Fruit fly (Drosophila melanogaster): ENCODE data around the gene Set8.
A peak's percentile ranks its signal among the peaks of the same experiment; 100 is the strongest.

Set8 gene

DNA sequence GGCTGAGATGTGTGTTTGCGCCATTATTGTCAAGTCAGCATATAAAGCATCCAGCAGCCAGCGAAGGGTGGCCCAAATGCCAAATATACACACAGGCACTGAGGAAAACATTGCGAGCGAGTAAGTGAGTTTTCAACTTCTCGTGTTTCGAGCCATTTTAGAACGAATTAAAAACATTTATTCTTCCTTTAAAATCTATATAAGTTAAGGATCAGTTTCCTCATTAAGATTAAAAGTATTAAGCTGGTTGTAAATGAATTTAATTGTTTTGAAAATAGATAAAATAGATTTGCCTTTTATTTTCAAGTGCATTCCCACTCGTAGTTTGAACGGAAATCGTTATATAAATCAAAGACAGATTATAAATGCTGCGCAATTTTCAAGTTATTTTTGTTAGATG, 35.6 kb downstream of the Set8 start (continued):
- TF ChIP-seq CG1233 (GFP tag; optimal IDR thresholded peaks at IDR 0.05) (no peak), CG17829 (tag; optimal IDR thresholded peaks at IDR 0.05) (peak; percentile 8), Hey (tag; optimal IDR thresholded peaks at IDR 0.05) (no peak), NK7.1 (GFP tag; optimal IDR thresholded peaks at IDR 0.05) (peak; percentile 23), CG17328 (GFP tag; IDR thresholded peaks at IDR 0.05) (0 out of 2 replicates have a peak, but pooled peaks have one; percentile 9), CG8924 (tag; optimal IDR thresholded peaks at IDR 0.05) (peak; percentile 42), Eip74EF (GFP tag; optimal IDR thresholded peaks at IDR 0.05) (peak in 1 of 2 experiments; percentile 16), B-H1 (GFP tag; IDR thresholded peaks at IDR 0.05) (no peak), stc (GFP tag; IDR thresholded peaks at IDR 0.05) (0 out of 2 replicates have a peak, but pooled peaks have one; percentile 10), Aef1 (GFP tag; IDR thresholded peaks at IDR 0.05) (no peak), Dad (GFP tag; optimal IDR thresholded peaks at IDR 0.05) (no peak), dysf (GFP tag; IDR thresholded peaks at IDR 0.05) (0 out of 3 replicates have a peak, but pooled peaks have one; percentile 20), oc (tag; optimal IDR thresholded peaks at IDR 0.05) (peak; percentile 4), Sox100B (GFP tag; optimal IDR thresholded peaks at IDR 0.05) (peak; percentile 27), CG6813 (GFP tag; optimal IDR thresholded peaks at IDR 0.05) (no peak), Fer1 (GFP tag; optimal IDR thresholded peaks at IDR 0.05) (peak; percentile 57), Pdp1 (GFP tag; optimal IDR thresholded peaks at IDR 0.05) (peak in 1 of 2 experiments; percentile 49), slbo (GFP tag; IDR thresholded peaks at IDR 0.05) (peak; percentile 17; the same call in 1 of the 2 replicates), lbe (GFP tag; optimal IDR thresholded peaks at IDR 0.05) (no peak), D19A (tag; optimal IDR thresholded peaks at IDR 0.05) (peak; percentile 28), gem (tag; optimal IDR thresholded peaks at IDR 0.05) (peak; percentile 60), hth (optimal IDR thresholded peaks at IDR 0.05) (no peak), Atf6 (GFP tag; IDR thresholded peaks at IDR 0.05) (peak; percentile 20; the same call in 1 of the 2 replicates), esg (GFP tag; conservative IDR thresholded peaks at IDR 0.05) (0 out of 2 replicates have a peak, but pooled peaks have one; percentile 29), CG7556 (GFP tag; optimal IDR thresholded peaks at IDR 0.05) (peak; percentile 62), CG30431 (GFP tag; optimal IDR thresholded peaks at IDR 0.05) (no peak), CG6254 (GFP tag; optimal IDR thresholded peaks at IDR 0.05) (no peak), odd (GFP tag; optimal IDR thresholded peaks at IDR 0.05) (peak; percentile 30), CG6765 (GFP tag; optimal IDR thresholded peaks at IDR 0.05) (peak; percentile 21), Blimp-1 (GFP tag; optimal IDR thresholded peaks at IDR 0.05) (peak; percentile 53), CG18619 (GFP tag; optimal IDR thresholded peaks at IDR 0.05) (peak; percentile 38), CG4360 (GFP tag; IDR thresholded peaks at IDR 0.05) (no peak), crol (GFP tag; IDR thresholded peaks at IDR 0.05) (no peak), CG10147 (GFP tag; optimal IDR thresholded peaks at IDR 0.05) (peak; percentile 3), Hmr (GFP tag; optimal IDR thresholded peaks at IDR 0.05) (peak; percentile 58), CG9437 (GFP tag; optimal IDR thresholded peaks at IDR 0.05) (peak; percentile 9), CG12299 (tag; optimal IDR thresholded peaks at IDR 0.05) (peak; percentile 3), CG11695 (GFP tag; IDR thresholded peaks at IDR 0.05) (no peak), CG14710 (tag; optimal IDR thresholded peaks at IDR 0.05) (peak; percentile 16), klu (GFP tag; IDR thresholded peaks at IDR 0.05) (no peak), mam (GFP tag; optimal IDR thresholded peaks at IDR 0.05) (peak; percentile 16), CG7839 (tag; optimal IDR thresholded peaks at IDR 0.05) (peak; percentile 55), Fer2 (tag; optimal IDR thresholded peaks at IDR 0.05) (peak; percentile 1), her (GFP tag; optimal IDR thresholded peaks at IDR 0.05) (no peak), caup (GFP tag; optimal IDR thresholded peaks at IDR 0.05; ENCODE audit: severe bottlenecking) (peak; percentile 24), CG6854 (GFP tag; optimal IDR thresholded peaks at IDR 0.05) (peak; percentile 37), Asciz (GFP tag; optimal IDR thresholded peaks at IDR 0.05) (peak; percentile 33), sc (optimal IDR thresholded peaks at IDR 0.05) (no peak), sc (GFP tag; optimal IDR thresholded peaks at IDR 0.05) (peak; percentile 23), nerfin-1 (tag; optimal IDR thresholded peaks at IDR 0.05) (peak; percentile 59)

Measured in whole organism, embryonic.